Fruit fly (Drosophila melanogaster) whole organism, pupa: ENCODE results near the gene CCT6.

ENCODE experiments used
- CG10348 ChIP-seq: fragments of 200-800 bp; sonication (Bioruptor generic); IDR thresholded peaks from 2 replicates; pipeline ENCODE4 v1.3.6; 2022; ENCODE audit warnings: missing biosample characterization, missing genetic modification characterization
- CG12605 ChIP-seq: fragments of 200-800 bp; sonication (Bioruptor generic); IDR thresholded peaks from 2 replicates; pipeline ENCODE4 v1.3.6; 2022; ENCODE audit warnings: missing biosample characterization, missing genetic modification characterization
- CG13204 ChIP-seq: fragments of 200-800 bp; sonication (Bioruptor generic); optimal IDR thresholded peaks from 2 replicates; lab custom pipeline; 2018; ENCODE audit warnings: missing biosample characterization, mild to moderate bottlenecking, missing genetic modification characterization, moderate library complexity
- CG14655 ChIP-seq: fragments of 200-800 bp; sonication (Bioruptor generic); optimal IDR thresholded peaks from 3 replicates; lab custom pipeline; 2017; ENCODE audit warnings: mild to moderate bottlenecking, missing biosample characterization, missing genetic modification reagents, missing genetic modification characterization
- CG15710 ChIP-seq: fragments of 200-800 bp; sonication (Bioruptor generic); optimal IDR thresholded peaks from 2 replicates; lab custom pipeline; 2018; ENCODE audit warnings: missing biosample characterization, mild to moderate bottlenecking, missing genetic modification characterization, moderate library complexity
- CG17806 ChIP-seq: fragments of 200-800 bp; sonication (Bioruptor generic); optimal IDR thresholded peaks from 2 replicates; lab custom pipeline; 2018; ENCODE audit warnings: missing biosample characterization, mild to moderate bottlenecking, missing genetic modification characterization, moderate library complexity
- CG32121 ChIP-seq: fragments of 200-800 bp; sonication (Bioruptor generic); IDR thresholded peaks from 2 replicates; pipeline ENCODE4 v1.3.6; 2022; ENCODE audit warnings: missing biosample characterization, missing genetic modification characterization
- CG34367 ChIP-seq: fragments of 200-800 bp; sonication (Bioruptor generic); optimal IDR thresholded peaks from 2 replicates; lab custom pipeline; 2018; ENCODE audit warnings: missing biosample characterization, mild to moderate bottlenecking, missing genetic modification characterization
- CG4496 ChIP-seq: fragments of 200-800 bp; sonication (Bioruptor generic); IDR thresholded peaks from 3 replicates; pipeline ENCODE4 v1.3.6; 2022; ENCODE audit warnings: missing biosample characterization, missing genetic modification characterization
- CG8159 ChIP-seq: fragments of 200-800 bp; sonication (Bioruptor generic); optimal IDR thresholded peaks from 3 replicates; lab custom pipeline; 2018; ENCODE audit warnings: missing biosample characterization, mild to moderate bottlenecking, missing genetic modification characterization, moderate library complexity
- CG8301 ChIP-seq: fragments of 200-800 bp; sonication (Bioruptor generic); optimal IDR thresholded peaks from 2 replicates; lab custom pipeline; 2018; ENCODE audit warnings: missing biosample characterization, mild to moderate bottlenecking, missing genetic modification characterization
- CG9948 ChIP-seq: fragments of 200-800 bp; sonication (Bioruptor generic); optimal IDR thresholded peaks from 2 replicates; lab custom pipeline; 2018; ENCODE audit warnings: missing biosample characterization, mild to moderate bottlenecking, missing genetic modification characterization, moderate library complexity
- D1 ChIP-seq: fragments of 200-800 bp; sonication (Bioruptor generic); optimal IDR thresholded peaks from 2 replicates; lab custom pipeline; 2018; ENCODE audit warnings: missing biosample characterization, mild to moderate bottlenecking, missing genetic modification characterization, moderate library complexity
- EcR ChIP-seq: fragments of 200-800 bp; sonication (Bioruptor generic); optimal IDR thresholded peaks from 3 replicates; lab custom pipeline; 2019; ENCODE audit warnings: missing biosample characterization, missing genetic modification characterization, mild to moderate bottlenecking, moderate library complexity, missing genetic modification reagents
- Ets98B ChIP-seq: fragments of 200-800 bp; sonication (Bioruptor generic); IDR thresholded peaks from 2 replicates; pipeline ENCODE4 v1.3.6; 2022; ENCODE audit warnings: missing biosample characterization, missing genetic modification characterization
- Pif1A ChIP-seq: fragments of 200-800 bp; sonication (Bioruptor generic); optimal IDR thresholded peaks from 3 replicates; lab custom pipeline; 2016; ENCODE audit warnings: missing biosample characterization, missing genetic modification characterization
- Pif1B ChIP-seq: fragments of 200-800 bp; sonication (Bioruptor generic); optimal IDR thresholded peaks from 3 replicates; lab custom pipeline; 2016; ENCODE audit warnings: missing biosample characterization, missing genetic modification characterization
- Snoo ChIP-seq: fragments of 200-800 bp; sonication (Bioruptor generic); optimal IDR thresholded peaks from 3 replicates; lab custom pipeline; 2017; ENCODE audit warnings: missing biosample characterization, mild to moderate bottlenecking, missing genetic modification characterization, inconsistent platforms
- fd96Ca ChIP-seq: fragments of 200-800 bp; sonication (Bioruptor generic); IDR thresholded peaks from 3 replicates; pipeline ENCODE4 v1.3.6; 2022; ENCODE audit warnings: missing biosample characterization, missing genetic modification characterization
- gl ChIP-seq: fragments of 200-800 bp; sonication (Bioruptor generic); optimal IDR thresholded peaks from 2 replicates; lab custom pipeline; 2018; ENCODE audit warnings: missing biosample characterization, mild to moderate bottlenecking, missing genetic modification characterization
- rn ChIP-seq: fragments of 200-800 bp; sonication (Bioruptor generic); IDR thresholded peaks from 2 replicates; pipeline ENCODE4 v1.3.6; 2022; ENCODE audit warnings: missing biosample characterization, missing genetic modification characterization

Gene CCT6

DNA sequence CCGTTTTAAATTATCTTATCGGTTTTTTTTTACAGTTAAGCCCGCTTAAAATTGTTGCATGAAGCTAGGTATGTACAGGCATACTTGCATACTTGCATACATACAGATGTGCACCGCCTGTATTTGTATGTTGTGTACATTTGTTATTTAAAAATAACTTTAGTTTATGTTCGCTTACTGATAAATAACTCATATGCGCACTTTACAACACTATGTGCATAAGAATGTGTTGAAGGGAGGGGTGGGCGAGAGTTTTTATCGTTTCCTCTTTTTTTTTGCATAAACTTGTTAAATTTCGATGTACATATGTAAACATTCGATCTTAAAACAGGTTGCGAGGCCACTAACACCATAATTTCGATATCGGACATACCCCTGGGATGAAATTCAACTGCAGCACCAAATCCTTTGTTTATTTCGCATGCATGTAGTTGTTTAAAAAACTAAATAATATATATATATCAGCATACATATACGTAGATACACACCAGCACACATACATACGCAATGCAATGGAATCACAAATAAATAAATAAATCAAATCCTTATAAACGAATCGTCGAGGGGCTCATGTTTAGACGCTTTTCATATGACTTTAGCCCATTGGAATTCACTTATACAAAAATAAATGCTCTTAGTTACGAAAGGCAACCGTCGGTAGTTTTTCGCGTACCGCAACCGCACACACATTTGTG is 13.5 kb downstream of the CCT6 start:
- TF ChIP-seq CG17806 (tag; lab: Kevin White, UChicago) (no peak), EcR (GFP tag; lab: Kevin White, UChicago) (peak; percentile 11)

dm6 chrX:15760447-15761297 is 14.2 kb downstream of the CCT6 start, which contains the start of the genes Graf and mRpL3:
Gene Graf, minus strand, starts transcription at chrX:15760733.
Gene mRpL3, plus strand, starts transcription at chrX:15761248.
- TF ChIP-seq CG15710 (no peak), CG8301 (tag; lab: Kevin White, UChicago) (no peak), CG9948 (tag; lab: Kevin White, UChicago) (no peak), EcR (GFP tag; lab: Kevin White, UChicago) (no peak), CG14655 (GFP tag; lab: Kevin White, UChicago) (no peak), Pif1A (GFP tag; lab: Kevin White, UChicago) (no peak), D1 (tag; lab: Kevin White, UChicago) (no peak), CG34367 (tag; lab: Kevin White, UChicago) (no peak), CG12605 (no peak), gl (tag; lab: Kevin White, UChicago) (no peak)

DNA sequence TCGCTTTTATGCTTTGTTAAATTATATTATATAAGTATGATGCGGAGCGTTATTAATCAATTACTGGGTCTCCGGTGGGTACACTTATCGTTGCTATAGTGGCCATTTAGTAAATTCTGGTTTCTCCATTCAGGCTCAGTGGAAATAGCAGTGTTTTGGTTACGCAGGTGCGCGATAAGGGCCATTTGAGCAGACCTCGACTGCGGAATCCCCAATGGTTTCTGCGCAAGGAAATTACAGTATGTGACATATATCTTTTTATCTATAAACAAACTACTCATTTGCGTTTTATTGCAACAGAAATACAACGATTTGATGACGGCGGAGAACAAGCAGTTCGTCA is 14.8 kb downstream of the CCT6 start:
- TF ChIP-seq CG34367 (tag; lab: Kevin White, UChicago) = no peak
- no peak for TF ChIP-seq Pif1B
- TF ChIP-seq, all 21 proteins: peak for 0

- TF ChIP-seq gl (tag; lab: Kevin White, UChicago) = no peak
- TF ChIP-seq Snoo (tag; lab: Kevin White, UChicago) = no peak
- TF ChIP-seq CG34367 (tag; lab: Kevin White, UChicago) = no peak
- no peak for TF ChIP-seq rn (GFP tag; lab: Robert Waterston, UW)
- TF ChIP-seq CG14655 (GFP tag; lab: Kevin White, UChicago) = no peak
- TF ChIP-seq EcR (GFP tag; lab: Kevin White, UChicago) = no peak
- TF ChIP-seq Pif1A (GFP tag; lab: Kevin White, UChicago) = no peak
- no peak for TF ChIP-seq CG8301 (tag; lab: Kevin White, UChicago)
- no peak for TF ChIP-seq fd96Ca (GFP tag; lab: Robert Waterston, UW)
- no peak for TF ChIP-seq D1 (tag; lab: Kevin White, UChicago)
- TF ChIP-seq CG12605 = no peak
- no peak for TF ChIP-seq CG9948 (tag; lab: Kevin White, UChicago)
- TF ChIP-seq CG8159 (tag; lab: Kevin White, UChicago) = no peak
- TF ChIP-seq Ets98B (GFP tag; lab: Robert Waterston, UW) = no peak
- no peak for TF ChIP-seq CG4496 (GFP tag; lab: Robert Waterston, UW)
- no peak for TF ChIP-seq CG32121 (GFP tag; lab: Robert Waterston, UW)
- TF ChIP-seq CG13204 (GFP tag; lab: Kevin White, UChicago) = no peak
- TF ChIP-seq Pif1B = no peak
- no peak for TF ChIP-seq CG15710
- no peak for TF ChIP-seq CG17806 (tag; lab: Kevin White, UChicago)
Observed at dm6 chrX:15762723-15763122, 16.3 kb downstream of the CCT6 start, which contains the start of gene Polr3A. Gene Polr3A, plus strand, starts transcription at chrX:15762956.

dm6 chrX:15766395-15766866 is 20.0 kb downstream of the CCT6 start, which contains the start of gene CG8952:
Gene CG8952, minus strand, starts transcription at chrX:15766445.
- TF ChIP-seq CG10348 (GFP tag; lab: Robert Waterston, UW) (no peak), CG12605 (no peak), CG14655 (GFP tag; lab: Kevin White, UChicago) (no peak), CG34367 (tag; lab: Kevin White, UChicago) (no peak), D1 (tag; lab: Kevin White, UChicago) (no peak), gl (tag; lab: Kevin White, UChicago) (no peak), CG9948 (tag; lab: Kevin White, UChicago) (no peak), fd96Ca (GFP tag; lab: Robert Waterston, UW) (no peak), EcR (GFP tag; lab: Kevin White, UChicago) (no peak), CG8159 (tag; lab: Kevin White, UChicago) (no peak)

DNA sequence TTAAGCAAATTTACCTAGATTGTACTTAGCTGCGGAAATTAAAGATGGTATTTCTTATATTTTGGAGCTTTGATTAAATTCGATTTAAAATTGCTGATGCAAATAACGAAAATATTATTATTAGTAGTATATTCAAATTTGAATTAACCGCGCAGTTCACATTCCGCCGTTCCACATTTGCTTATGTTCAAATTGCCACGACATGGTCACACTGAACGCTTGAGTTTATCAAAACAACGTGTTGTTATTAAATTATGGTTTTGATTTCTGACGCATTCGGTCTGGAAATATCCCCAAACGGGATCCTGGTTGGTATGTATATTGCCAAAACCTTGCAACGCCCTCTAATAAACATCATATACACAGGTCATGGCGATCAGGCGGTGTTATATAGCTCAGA is 23.0 kb downstream of the CCT6 start, which contains the start of gene CG33172:
TSS of gene CG33172 (plus strand) at position 208 of the 400 bp plus-strand sequence.
- TF ChIP-seq Snoo (tag; lab: Kevin White, UChicago) = no peak
- TF ChIP-seq CG8301 (tag; lab: Kevin White, UChicago) = no peak
- no peak for TF ChIP-seq Pif1A (GFP tag; lab: Kevin White, UChicago)
- TF ChIP-seq D1 (tag; lab: Kevin White, UChicago) = no peak
- no peak for TF ChIP-seq CG17806 (tag; lab: Kevin White, UChicago)
- TF ChIP-seq, all 21 proteins: peak for 0
